Worm (Caenorhabditis elegans): ENCODE measurements around the gene nspd-6.

- TF ChIP-seq ztf-11 (tag; optimal IDR thresholded peaks at IDR 0.05) (no peak), blmp-1 (tag; optimal IDR thresholded peaks at IDR 0.05) (no peak), pha-4 (tag; optimal IDR thresholded peaks at IDR 0.05) (no peak), lin-13 (tag; optimal IDR thresholded peaks at IDR 0.05) (no peak), nhr-2 (tag; optimal IDR thresholded peaks at IDR 0.05) (no peak), mep-1 (tag; optimal IDR thresholded peaks at IDR 0.05) (no peak), ham-2 (GFP tag; optimal IDR thresholded peaks at IDR 0.05) (no peak), lsy-2 (tag; optimal IDR thresholded peaks at IDR 0.05) (no peak), unc-39 (tag; optimal IDR thresholded peaks at IDR 0.05) (no peak), nhr-28 (tag; optimal IDR thresholded peaks at IDR 0.05) (no peak), lin-32 (GFP tag; optimal IDR thresholded peaks at IDR 0.05) (no peak)
These were observed 504 bp upstream of the nspd-6 start, which contains the start of gene ptp-5.1 for ce11 chrIV:5166030-5166429.

Data from whole organism, mixed stage, embryonic.